Worm (Caenorhabditis elegans): ENCODE measurements around the gene Y79H2A.3.
A peak's percentile ranks its signal among the peaks of the same experiment; 100 is the strongest.

The Y79H2A.3 gene

DNA sequence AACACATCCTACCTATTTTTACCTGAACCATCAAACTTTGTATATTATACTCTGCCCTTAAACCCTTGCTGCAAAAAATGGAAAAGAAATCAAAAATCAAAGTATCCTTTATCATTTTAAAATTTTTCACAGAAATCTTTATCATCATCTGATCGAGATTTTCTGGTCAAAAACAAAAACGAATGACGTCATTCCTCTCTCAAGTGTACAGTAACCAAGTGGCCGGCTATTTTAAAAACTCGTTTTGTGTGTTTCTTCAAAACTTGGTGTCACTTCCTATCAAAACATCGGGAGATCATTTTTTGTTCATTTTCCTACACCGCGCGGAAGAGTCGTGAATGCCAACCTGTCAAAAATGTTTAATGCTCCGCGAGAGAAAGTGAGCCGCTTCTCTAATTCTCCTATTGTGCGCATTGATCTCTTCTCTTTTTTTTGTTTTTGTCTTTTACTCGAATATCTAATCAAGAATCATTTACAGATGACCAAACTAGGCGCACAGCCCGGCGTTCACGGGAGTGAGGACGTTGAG is 32.0 kb downstream of the Y79H2A.3 start, which contains the start of gene brp-1 (continued):
- TF ChIP-seq snu-23 (GFP tag; optimal IDR thresholded peaks at IDR 0.05) (peak; percentile 42), ceh-82 (tag; optimal IDR thresholded peaks at IDR 0.05) (no peak), nhr-85 (tag) (peak; percentile 91), hlh-17 (GFP tag; optimal IDR thresholded peaks at IDR 0.05; ENCODE audit: borderline replicate concordance) (no peak), nhr-12 (tag; optimal IDR thresholded peaks at IDR 0.05) (no peak), lsy-2 (tag; optimal IDR thresholded peaks at IDR 0.05) (peak in 1 of 2 experiments; percentile 80), unc-30 (tag; optimal IDR thresholded peaks at IDR 0.05) (no peak), C34B4.2 (tag; optimal IDR thresholded peaks at IDR 0.05) (no peak), ceh-8 (GFP tag; optimal IDR thresholded peaks at IDR 0.05) (no peak), skn-1 (tag; optimal IDR thresholded peaks at IDR 0.05) (peak; percentile 28), xbp-1 (tag; optimal IDR thresholded peaks at IDR 0.05) (peak; percentile 9), lin-35 (GFP tag; optimal IDR thresholded peaks at IDR 0.05) (peak in 1 of 2 experiments; percentile 58)

- TF ChIP-seq nhr-85 (tag) (peak; percentile 83), isw-1 (GFP tag; IDR thresholded peaks at IDR 0.05) (no peak), blmp-1 (tag; optimal IDR thresholded peaks at IDR 0.05) (peak; percentile 91), elt-3 (tag; optimal IDR thresholded peaks at IDR 0.05) (peak in 1 of 6 experiments; percentile 15), tbx-2 (tag; optimal IDR thresholded peaks at IDR 0.05) (no peak)
Measured at ce11 chrIII:12017999-12018398, 34.1 kb downstream of the Y79H2A.3 start.

DNA sequence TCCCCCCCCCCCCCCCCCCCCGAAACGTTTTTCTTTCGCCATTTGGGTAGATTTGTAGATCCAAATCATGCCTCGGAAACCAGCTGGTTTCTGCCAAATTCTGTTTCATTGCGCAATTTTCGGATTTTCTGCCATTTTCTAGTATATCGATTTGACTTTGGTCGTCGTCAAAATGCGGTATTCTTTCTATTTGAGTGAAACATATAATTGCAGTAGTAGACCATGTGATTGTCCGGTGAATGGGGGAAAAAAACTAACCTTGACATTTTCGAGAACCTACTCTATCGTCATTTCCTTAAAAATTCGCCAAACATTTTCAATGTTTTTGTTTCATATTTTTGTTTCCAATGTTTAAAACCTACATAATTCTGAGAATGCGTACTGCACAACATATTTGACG is 36.5 kb downstream of the Y79H2A.3 start:
- TF ChIP-seq lsy-2 (tag; optimal IDR thresholded peaks at IDR 0.05) (peak; percentile 8 to 24), nhr-71 (tag; optimal IDR thresholded peaks at IDR 0.05) (peak; percentile 31), skn-1 (tag; optimal IDR thresholded peaks at IDR 0.05) (peak; percentile 31), nhr-20 (tag; optimal IDR thresholded peaks at IDR 0.05) (peak; percentile 58), nhr-85 (tag) (peak; percentile 77), mep-1 (tag; optimal IDR thresholded peaks at IDR 0.05) (peak; percentile 35), tlp-1 (tag; optimal IDR thresholded peaks at IDR 0.05) (no peak), unc-130 (tag; optimal IDR thresholded peaks at IDR 0.05) (peak; percentile 24), lin-14 (GFP tag; optimal IDR thresholded peaks at IDR 0.05) (peak; percentile 51), mdl-1 (tag; optimal IDR thresholded peaks at IDR 0.05) (peak in 1 of 2 experiments; percentile 15), efl-3 (GFP tag; optimal IDR thresholded peaks at IDR 0.05) (no peak), elt-3 (tag; optimal IDR thresholded peaks at IDR 0.05) (peak in 2 of 6 experiments; percentile 12 to 38), nhr-90 (tag; optimal IDR thresholded peaks at IDR 0.05; ENCODE audit: poor library complexity) (no peak), snu-23 (GFP tag; optimal IDR thresholded peaks at IDR 0.05) (peak; percentile 61), efl-1 (optimal IDR thresholded peaks at IDR 0.05) (peak in 1 of 2 experiments; percentile 5), efl-1 (GFP tag; optimal IDR thresholded peaks at IDR 0.05 in 1 of 2) (no peak), nhr-12 (tag; optimal IDR thresholded peaks at IDR 0.05) (no peak), jun-1 (tag; optimal IDR thresholded peaks at IDR 0.05) (no peak), F16B12.6 (tag; optimal IDR thresholded peaks at IDR 0.05) (no peak), nhr-47 (tag; optimal IDR thresholded peaks at IDR 0.05) (no peak), lin-13 (GFP tag; optimal IDR thresholded peaks at IDR 0.05) (no peak), rnt-1 (tag; optimal IDR thresholded peaks at IDR 0.05) (no peak), grh-1 (GFP tag; IDR thresholded peaks at IDR 0.05) (peak; percentile 11; the same call in 1 of the 2 replicates), alr-1 (tag; optimal IDR thresholded peaks at IDR 0.05; ENCODE audit: borderline replicate concordance) (no peak), blmp-1 (tag; optimal IDR thresholded peaks at IDR 0.05) (peak; percentile 70), lin-35 (GFP tag; optimal IDR thresholded peaks at IDR 0.05) (peak in 1 of 2 experiments; percentile 44), pag-3 (tag; optimal IDR thresholded peaks at IDR 0.05; ENCODE audit: borderline replicate concordance, insufficient read depth) (peak; percentile 62), snpc-4 (tag; optimal IDR thresholded peaks at IDR 0.05) (no peak)

- no peak for TF ChIP-seq aly-2 (tag; optimal IDR thresholded peaks at IDR 0.05)
- TF ChIP-seq rnt-1 (tag; optimal IDR thresholded peaks at IDR 0.05): no peak
- no peak for TF ChIP-seq nhr-90 (tag; optimal IDR thresholded peaks at IDR 0.05; ENCODE audit: poor library complexity)
- no peak for TF ChIP-seq fkh-10 (GFP tag; optimal IDR thresholded peaks at IDR 0.05)
- TF ChIP-seq C16A3.4 (tag; optimal IDR thresholded peaks at IDR 0.05): no peak
- no peak for TF ChIP-seq jun-1 (tag; optimal IDR thresholded peaks at IDR 0.05)
- no peak for TF ChIP-seq snpc-4 (tag; optimal IDR thresholded peaks at IDR 0.05)
- TF ChIP-seq unc-30 (tag; optimal IDR thresholded peaks at IDR 0.05): no peak
- TF ChIP-seq nhr-19 (GFP tag; conservative IDR thresholded peaks at IDR 0.05): no peak
- TF ChIP-seq nhr-11 (tag; optimal IDR thresholded peaks at IDR 0.05): no peak
- TF ChIP-seq ama-1 (optimal IDR thresholded peaks at IDR 0.05): no peak
Measured at ce11 chrIII:12015183-12015582, 36.9 kb downstream of the Y79H2A.3 start.

Measured in whole organism, L1 larva.